Fruit fly (Drosophila melanogaster) whole organism: ENCODE measurements around the gene nompC.

Source experiments
- CG8478 ChIP-seq: fragments of >200 bp; optimal IDR thresholded peaks from 2 replicates; lab custom pipeline; 2018; ENCODE audit warnings: inconsistent platforms
- usp ChIP-seq: fragments of >200 bp; optimal IDR thresholded peaks from 2 replicates; lab custom pipeline; 2017; ENCODE audit warnings: missing biosample characterization, missing genetic modification characterization, mixed read lengths

dm6 chr2L:5393339-5393738, 47.3 kb downstream of the nompC start:
- TF ChIP-seq CG8478 (lab: Kevin White, UChicago) (no peak), usp (GFP tag; lab: Kevin White, UChicago) (no peak)
